Fruit fly (Drosophila melanogaster) Kc167 (cell line): ENCODE measurements around the gene Polr3G.

Experiments
- Myc ChIP-seq: fragments of >200 bp; optimal IDR thresholded peaks from 2 replicates; lab custom pipeline; 2017; ENCODE audit warnings: missing external identifiers
- Sin3A ChIP-seq: fragments of >200 bp; optimal IDR thresholded peaks from 2 replicates; lab custom pipeline; 2018; ENCODE audit warnings: missing external identifiers
- h ChIP-seq: fragments of >200 bp; optimal IDR thresholded peaks from 3 replicates; lab custom pipeline; 2018; ENCODE audit warnings: missing external identifiers
- insv ChIP-seq: fragments of >200 bp; optimal IDR thresholded peaks from 3 replicates; lab custom pipeline; 2018; ENCODE audit warnings: missing external identifiers
- psq ChIP-seq: fragments of >200 bp; optimal IDR thresholded peaks from 2 replicates; lab custom pipeline; 2017; ENCODE audit warnings: missing external identifiers
- ttk ChIP-seq: sonication (Bioruptor generic); optimal IDR thresholded peaks from 2 replicates; lab custom pipeline; 2017; ENCODE audit warnings: missing external identifiers

Polr3G gene

dm6 chr3L:17379311-17379710 is 47.6 kb downstream of the Polr3G start, which contains the start of gene Cad74A:
Gene Cad74A (minus strand): TSS chr3L:17379530.
- TF ChIP-seq Sin3A (lab: Kevin White, UChicago) (no peak), psq (lab: Kevin White, UChicago) (no peak), ttk (lab: Kevin White, UChicago) (no peak), h (lab: Kevin White, UChicago) (no peak), insv (no peak), Myc (lab: Kevin White, UChicago) (no peak)
